Worm (Caenorhabditis elegans) whole organism, midembryonic: Measurements from ENCODE around the gene T28D6.6.

ENCODE experiments used
- T22C8.4 ChIP-seq: fragments of 200-800 bp; sonication (Bioruptor generic); IDR thresholded peaks from 2 replicates; pipeline ENCODE4 v1.3.6; 2022; ENCODE audit warnings: missing genetic modification characterization, missing compliant biosample characterization
- cog-1 ChIP-seq: sonication (generic microtip); optimal IDR thresholded peaks from 2 replicates; lab custom pipeline; 2016; ENCODE audit warnings: missing genetic modification characterization, missing compliant biosample characterization
- flt-1 ChIP-seq: fragments of 200-800 bp; sonication (Bioruptor generic); IDR thresholded peaks from 2 replicates; pipeline ENCODE4 v1.3.6; 2022; ENCODE audit warnings: missing genetic modification characterization, missing compliant biosample characterization
- klf-2 ChIP-seq: fragments of 200-800 bp; sonication (Bioruptor generic); conservative IDR thresholded peaks from 2 replicates; pipeline ENCODE4 v1.3.6; 2022; ENCODE audit warnings: missing genetic modification reagents, missing genetic modification characterization, missing compliant biosample characterization
- med-1 ChIP-seq: sonication (generic microtip); optimal IDR thresholded peaks from 2 replicates; lab custom pipeline; 2017; ENCODE audit warnings: missing genetic modification characterization, mild to moderate bottlenecking, missing compliant biosample characterization, antibody characterized with exemption, missing genetic modification reagents; ENCODE audit not compliant: insufficient read depth
- tab-1 ChIP-seq: fragments of 200-800 bp; sonication (Bioruptor generic); IDR thresholded peaks from 2 replicates; pipeline ENCODE4 v1.3.6; 2022; ENCODE audit warnings: missing genetic modification characterization, missing compliant biosample characterization
- ztf-29 ChIP-seq: fragments of 200-800 bp; sonication (Bioruptor generic); IDR thresholded peaks from 2 replicates; pipeline ENCODE4 v1.3.6; 2022; ENCODE audit warnings: missing genetic modification reagents, missing genetic modification characterization, missing compliant biosample characterization

ce11 chrIII:11366467-11366866 is 23.6 kb upstream of the T28D6.6 start, which contains the start of gene T28D6.3:
- TF ChIP-seq flt-1 (GFP tag; lab: Robert Waterston, UW), result no peak
- TF ChIP-seq tab-1 (GFP tag; lab: Robert Waterston, UW), result no peak
- no peak for TF ChIP-seq cog-1 (tag; lab: Kevin White, UChicago)
- TF ChIP-seq T22C8.4, result no peak
- TF ChIP-seq klf-2 (GFP tag; lab: Robert Waterston, UW), result no peak
- TF ChIP-seq ztf-29 (GFP tag; lab: Robert Waterston, UW), result no peak
- no peak for TF ChIP-seq med-1 (GFP tag; lab: Kevin White, UChicago)
